Worm (Caenorhabditis elegans): ENCODE data around the gene Y69A2AR.50.

The Y69A2AR.50 gene

DNA sequence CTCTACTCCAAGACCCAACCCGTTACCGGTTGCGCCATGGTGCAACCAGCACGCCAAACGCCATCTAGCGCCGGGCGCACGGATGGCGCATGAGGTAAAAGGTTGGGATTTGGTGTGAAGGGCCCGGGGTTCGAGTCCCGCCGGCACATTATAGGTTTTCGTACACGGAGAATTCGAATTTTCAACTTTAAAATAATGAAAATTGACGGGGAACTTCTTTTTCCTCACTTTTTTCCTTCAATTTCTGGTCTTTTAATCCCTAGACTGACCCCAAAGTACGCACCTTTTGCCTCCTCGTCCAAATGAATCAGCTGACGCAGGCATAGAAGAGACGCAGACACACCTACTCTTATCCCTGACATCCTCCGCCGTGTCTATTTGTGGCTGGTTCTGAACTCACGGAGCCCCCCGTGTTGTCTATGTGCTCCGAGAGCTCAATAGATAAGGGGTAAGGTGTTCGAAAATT lies 41.4 kb downstream of the Y69A2AR.50 start:
- TF ChIP-seq lir-3 (tag; optimal IDR thresholded peaks at IDR 0.05; ENCODE audit: poor library complexity) (no peak), efl-3 (GFP tag; optimal IDR thresholded peaks at IDR 0.05) (no peak), lin-14 (GFP tag; optimal IDR thresholded peaks at IDR 0.05) (peak; percentile 67), fos-1 (tag; optimal IDR thresholded peaks at IDR 0.05) (no peak), vab-15 (tag; optimal IDR thresholded peaks at IDR 0.05) (no peak), lin-13 (GFP tag; optimal IDR thresholded peaks at IDR 0.05) (peak; percentile 48), fkh-4 (tag; optimal IDR thresholded peaks at IDR 0.05; ENCODE audit: borderline replicate concordance) (no peak), ztf-4 (tag; optimal IDR thresholded peaks at IDR 0.05) (no peak), Y116A8C.19 (tag; optimal IDR thresholded peaks at IDR 0.05; ENCODE audit: borderline replicate concordance) (no peak), ceh-90 (tag; optimal IDR thresholded peaks at IDR 0.05) (no peak), nhr-28 (tag; optimal IDR thresholded peaks at IDR 0.05) (no peak), aha-1 (tag; optimal IDR thresholded peaks at IDR 0.05) (no peak), zag-1 (tag; optimal IDR thresholded peaks at IDR 0.05) (no peak), nhr-76 (tag; optimal IDR thresholded peaks at IDR 0.05) (no peak), dpl-1 (GFP tag; optimal IDR thresholded peaks at IDR 0.05) (peak; percentile 15 to 33 (median 29)), nhr-85 (tag) (peak; percentile 4), zip-4 (GFP tag; optimal IDR thresholded peaks at IDR 0.05) (no peak), elt-2 (tag; optimal IDR thresholded peaks at IDR 0.05) (no peak), isw-1 (GFP tag; IDR thresholded peaks at IDR 0.05) (no peak), lin-39 (tag; optimal IDR thresholded peaks at IDR 0.05) (no peak), xbp-1 (tag; optimal IDR thresholded peaks at IDR 0.05) (peak; percentile 4), aly-2 (tag; optimal IDR thresholded peaks at IDR 0.05) (no peak), tbx-2 (tag; optimal IDR thresholded peaks at IDR 0.05) (peak; percentile 16), blmp-1 (tag; optimal IDR thresholded peaks at IDR 0.05) (no peak), ets-5 (GFP tag; IDR thresholded peaks at IDR 0.05) (no peak), nhr-11 (tag; optimal IDR thresholded peaks at IDR 0.05) (no peak), nhr-237 (tag; optimal IDR thresholded peaks at IDR 0.05) (no peak), C34B4.2 (tag; optimal IDR thresholded peaks at IDR 0.05) (no peak), hlh-17 (GFP tag; optimal IDR thresholded peaks at IDR 0.05; ENCODE audit: borderline replicate concordance) (no peak), pax-3 (tag; optimal IDR thresholded peaks at IDR 0.05) (no peak), ama-1 (optimal IDR thresholded peaks at IDR 0.05) (peak; percentile 54), lin-15B (tag; optimal IDR thresholded peaks at IDR 0.05) (no peak), nhr-84 (tag; optimal IDR thresholded peaks at IDR 0.05) (no peak), unc-86 (tag; optimal IDR thresholded peaks at IDR 0.05) (peak; percentile 15), ceh-8 (GFP tag; optimal IDR thresholded peaks at IDR 0.05) (no peak), nhr-90 (tag; optimal IDR thresholded peaks at IDR 0.05; ENCODE audit: poor library complexity) (no peak), mep-1 (tag; optimal IDR thresholded peaks at IDR 0.05) (peak; percentile 23), snu-23 (GFP tag; optimal IDR thresholded peaks at IDR 0.05) (peak; percentile 62), fkh-10 (GFP tag; optimal IDR thresholded peaks at IDR 0.05) (no peak), egl-13 (tag; optimal IDR thresholded peaks at IDR 0.05) (no peak), C16A3.4 (tag; optimal IDR thresholded peaks at IDR 0.05) (peak; percentile 1), efl-1 (optimal IDR thresholded peaks at IDR 0.05) (peak; percentile 8 to 36), efl-1 (GFP tag; optimal IDR thresholded peaks at IDR 0.05 in 1 of 2) (peak; percentile 37 to 68), ces-1 (GFP tag; optimal IDR thresholded peaks at IDR 0.05) (no peak), lin-35 (GFP tag; optimal IDR thresholded peaks at IDR 0.05) (peak; percentile 43 to 61), unc-30 (tag; optimal IDR thresholded peaks at IDR 0.05) (no peak), nhr-77 (tag; optimal IDR thresholded peaks at IDR 0.05) (no peak), mef-2 (tag; optimal IDR thresholded peaks at IDR 0.05) (no peak), mab-9 (GFP tag; IDR thresholded peaks at IDR 0.05) (no peak), jun-1 (tag; optimal IDR thresholded peaks at IDR 0.05) (no peak), egl-27 (tag; optimal IDR thresholded peaks at IDR 0.05) (no peak), hlh-4 (tag; optimal IDR thresholded peaks at IDR 0.05) (no peak), pag-3 (tag; optimal IDR thresholded peaks at IDR 0.05; ENCODE audit: borderline replicate concordance, insufficient read depth) (no peak), ceh-63 (GFP tag; optimal IDR thresholded peaks at IDR 0.05) (no peak)
